Fruit fly (Drosophila melanogaster) whole organism: ENCODE results near the gene Ptpmeg.

ENCODE experiments used
- Dll ChIP-seq: fragments of >200 bp; optimal IDR thresholded peaks from 2 replicates; lab custom pipeline; 2017
- EcR ChIP-seq, 2 experiments: fragments of >200 bp; optimal IDR thresholded peaks; 2 replicates each; lab custom pipeline; 2017; ENCODE audit warnings: missing biosample characterization in 2 of 2, missing genetic modification characterization in 2 of 2, missing genetic modification reagents in 2 of 2
- pan ChIP-seq: fragments of >200 bp; optimal IDR thresholded peaks from 2 replicates; lab custom pipeline; 2017
- psq ChIP-seq: fragments of >200 bp; optimal IDR thresholded peaks from 2 replicates; lab custom pipeline; 2017

- TF ChIP-seq EcR (GFP tag; optimal IDR thresholded peaks at IDR 0.05; lab: Kevin White, UChicago): no peak
- no peak for TF ChIP-seq pan (lab: Kevin White, UChicago)
- no peak for TF ChIP-seq Dll (lab: Kevin White, UChicago)
- no peak for TF ChIP-seq psq
Observed at dm6 chr3L:349751-350150, 21.9 kb downstream of the Ptpmeg start.
